Fruit fly (Drosophila melanogaster) whole organism, embryonic: Measurements from ENCODE around the gene CG6443.

ENCODE experiments used
- Adf1 ChIP-seq: fragments of 200-800 bp; sonication (Bioruptor generic); IDR thresholded peaks from 2 replicates; pipeline ENCODE4 v1.3.6; 2022; ENCODE audit warnings: missing biosample characterization, missing genetic modification characterization
- CG12155 ChIP-seq: fragments of 200-800 bp; sonication (Bioruptor generic); optimal IDR thresholded peaks from 3 replicates; lab custom pipeline; 2016; ENCODE audit warnings: missing biosample characterization, missing genetic modification characterization
- CG12299 ChIP-seq: fragments of 200-800 bp; sonication (Bioruptor generic); optimal IDR thresholded peaks from 2 replicates; lab custom pipeline; 2018; ENCODE audit warnings: missing biosample characterization, mild to moderate bottlenecking, missing genetic modification characterization
- CG4404 ChIP-seq: fragments of 200-800 bp; sonication (Bioruptor generic); IDR thresholded peaks from 2 replicates; pipeline ENCODE4 v1.3.6; 2022; ENCODE audit warnings: missing biosample characterization, missing genetic modification characterization
- Dad ChIP-seq: fragments of 200-800 bp; sonication (Bioruptor generic); optimal IDR thresholded peaks from 3 replicates; lab custom pipeline; 2016; ENCODE audit warnings: missing biosample characterization, missing genetic modification characterization
- Dp ChIP-seq: fragments of 200-800 bp; sonication (Bioruptor generic); optimal IDR thresholded peaks from 2 replicates; lab custom pipeline; 2018; ENCODE audit warnings: missing biosample characterization, mild to moderate bottlenecking, missing genetic modification characterization, moderate library complexity
- Neu2 ChIP-seq: fragments of 200-800 bp; sonication (Bioruptor generic); optimal IDR thresholded peaks from 3 replicates; lab custom pipeline; 2016; ENCODE audit warnings: missing biosample characterization, missing genetic modification characterization, borderline replicate concordance
- schlank ChIP-seq: fragments of 200-800 bp; sonication (Bioruptor generic); optimal IDR thresholded peaks from 2 replicates; lab custom pipeline; 2018; ENCODE audit warnings: missing biosample characterization, mild to moderate bottlenecking, missing genetic modification characterization
- zen2 ChIP-seq: fragments of 200-800 bp; sonication (Bioruptor generic); IDR thresholded peaks from 3 replicates; pipeline ENCODE4 v1.3.6; 2022; ENCODE audit warnings: missing biosample characterization, missing genetic modification characterization; ENCODE audit not compliant: partially characterized antibody

DNA sequence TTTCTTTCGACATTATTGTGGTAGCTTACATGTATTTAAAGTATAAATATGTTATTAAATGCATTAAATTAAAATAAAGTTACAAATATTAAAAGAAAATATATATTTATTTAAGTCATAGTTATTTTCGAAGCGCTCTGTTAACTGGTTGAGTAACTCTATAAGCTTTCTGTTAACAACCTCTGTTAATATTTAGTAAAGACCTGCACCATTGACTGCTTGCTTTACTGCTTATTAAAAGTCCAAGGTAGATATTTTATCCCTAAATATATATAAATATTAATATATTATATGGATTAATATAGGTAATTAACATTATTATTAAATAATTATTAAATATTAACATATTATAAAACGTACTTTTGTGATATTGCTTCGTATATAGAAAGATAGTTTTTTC, 7.2 kb upstream of the CG6443 start:
- TF ChIP-seq Dp (GFP tag; lab: Kevin White, UChicago) (no peak), schlank (tag; lab: Kevin White, UChicago) (no peak), Neu2 (GFP tag; lab: Kevin White, UChicago) (no peak), CG12155 (GFP tag; lab: Kevin White, UChicago) (no peak), zen2 (GFP tag; lab: Robert Waterston, UW) (no peak), Adf1 (GFP tag; lab: Robert Waterston, UW) (no peak), Dad (no peak), CG4404 (GFP tag; lab: Robert Waterston, UW) (no peak), CG12299 (no peak)
